Worm (Caenorhabditis elegans) whole organism, mixed stage, embryonic: Measurements from ENCODE around the gene nrf-5.
A peak's percentile ranks its signal among the peaks of the same experiment; 100 is the strongest.

ENCODE experiments used
- M03D4.4 ChIP-seq: sonication (generic microtip); optimal IDR thresholded peaks from 2 replicates; lab custom pipeline; 2017; ENCODE audit warnings: mild to moderate bottlenecking, missing genetic modification characterization, missing compliant biosample characterization
- bed-3 ChIP-seq: fragments of 200-800 bp; sonication (Bioruptor generic); optimal IDR thresholded peaks from 3 replicates; lab custom pipeline; 2018; ENCODE audit warnings: mild to moderate bottlenecking, missing genetic modification characterization, moderate library complexity, missing compliant biosample characterization
- blmp-1 ChIP-seq: fragments of 150-350 bp; optimal IDR thresholded peaks from 2 replicates; lab custom pipeline; 2014; ENCODE audit warnings: missing biosample characterization, missing genetic modification characterization
- ceh-39 ChIP-seq: fragments of 150-350 bp; optimal IDR thresholded peaks from 2 replicates; lab custom pipeline; 2014; ENCODE audit warnings: missing biosample characterization, missing genetic modification characterization
- ceh-43 ChIP-seq: fragments of 200-800 bp; sonication (Bioruptor generic); optimal IDR thresholded peaks from 2 replicates; lab custom pipeline; 2018; ENCODE audit warnings: mild to moderate bottlenecking, missing genetic modification characterization, moderate library complexity, missing compliant biosample characterization
- ces-1 ChIP-seq: fragments of 150-350 bp; optimal IDR thresholded peaks from 2 replicates; lab custom pipeline; 2014; ENCODE audit warnings: missing biosample characterization, missing genetic modification reagents, missing genetic modification characterization
- cnd-1 ChIP-seq: fragments of 200-800 bp; sonication (Bioruptor generic); optimal IDR thresholded peaks from 2 replicates; lab custom pipeline; 2018; ENCODE audit warnings: mild to moderate bottlenecking, missing genetic modification characterization, missing compliant biosample characterization
- drap-1 ChIP-seq: fragments of 200-800 bp; sonication (Bioruptor generic); optimal IDR thresholded peaks from 3 replicates; lab custom pipeline; 2018; ENCODE audit warnings: mild to moderate bottlenecking, missing genetic modification characterization, missing compliant biosample characterization
- elt-3 ChIP-seq: fragments of 150-350 bp; optimal IDR thresholded peaks from 2 replicates; lab custom pipeline; 2014; ENCODE audit warnings: missing biosample characterization, missing genetic modification characterization
- flh-1 ChIP-seq: fragments of 200-800 bp; sonication (Bioruptor generic); optimal IDR thresholded peaks from 2 replicates; lab custom pipeline; 2018; ENCODE audit warnings: mild to moderate bottlenecking, missing genetic modification characterization, moderate library complexity, missing compliant biosample characterization
- ham-2 ChIP-seq: fragments of 200-800 bp; sonication (Bioruptor generic); optimal IDR thresholded peaks from 2 replicates; lab custom pipeline; 2018; ENCODE audit warnings: mild to moderate bottlenecking, missing genetic modification characterization, missing compliant biosample characterization
- hlh-1 ChIP-seq: fragments of 150-350 bp; optimal IDR thresholded peaks from 2 replicates; lab custom pipeline; 2014; ENCODE audit warnings: missing biosample characterization, missing genetic modification reagents, missing genetic modification characterization
- lin-13 ChIP-seq: fragments of 150-350 bp; optimal IDR thresholded peaks from 2 replicates; lab custom pipeline; 2014; ENCODE audit warnings: missing biosample characterization, missing genetic modification characterization
- lin-32 ChIP-seq: fragments of 200-800 bp; sonication (Bioruptor generic); optimal IDR thresholded peaks from 2 replicates; lab custom pipeline; 2018; ENCODE audit warnings: mild to moderate bottlenecking, missing genetic modification characterization, missing compliant biosample characterization
- lsy-2 ChIP-seq: fragments of 150-350 bp; optimal IDR thresholded peaks from 2 replicates; lab custom pipeline; 2014; ENCODE audit warnings: missing biosample characterization, missing genetic modification characterization
- mep-1 ChIP-seq: fragments of 150-350 bp; optimal IDR thresholded peaks from 2 replicates; lab custom pipeline; 2017; ENCODE audit warnings: missing biosample characterization, missing genetic modification reagents, missing genetic modification characterization, inconsistent platforms
- mls-2 ChIP-seq: sonication (generic microtip); optimal IDR thresholded peaks from 2 replicates; lab custom pipeline; 2016; ENCODE audit warnings: mild to moderate bottlenecking, missing genetic modification characterization, moderate library complexity, missing compliant biosample characterization
- nhr-12 ChIP-seq: fragments of 150-350 bp; optimal IDR thresholded peaks from 2 replicates; lab custom pipeline; 2014; ENCODE audit warnings: missing biosample characterization, missing genetic modification characterization
- nhr-2 ChIP-seq: fragments of 150-350 bp; optimal IDR thresholded peaks from 2 replicates; lab custom pipeline; 2014; ENCODE audit warnings: missing biosample characterization, missing genetic modification characterization
- nhr-237 ChIP-seq: fragments of 150-350 bp; optimal IDR thresholded peaks from 2 replicates; lab custom pipeline; 2014; ENCODE audit warnings: missing biosample characterization, missing genetic modification characterization
- nhr-28 ChIP-seq: fragments of 150-350 bp; optimal IDR thresholded peaks from 2 replicates; lab custom pipeline; 2014; ENCODE audit warnings: missing biosample characterization, missing genetic modification characterization
- nhr-76 ChIP-seq: sonication (generic microtip); optimal IDR thresholded peaks from 2 replicates; lab custom pipeline; 2017; ENCODE audit warnings: missing biosample characterization, missing genetic modification characterization
- pha-4 ChIP-seq: fragments of 150-350 bp; optimal IDR thresholded peaks from 2 replicates; lab custom pipeline; 2018; ENCODE audit warnings: missing biosample characterization, missing genetic modification reagents, missing genetic modification characterization
- sem-2 ChIP-seq: fragments of 200-800 bp; sonication (Bioruptor generic); optimal IDR thresholded peaks from 2 replicates; lab custom pipeline; 2018; ENCODE audit warnings: mild to moderate bottlenecking, missing genetic modification characterization, missing compliant biosample characterization
- snpc-4 ChIP-seq: fragments of 150-350 bp; optimal IDR thresholded peaks from 2 replicates; lab custom pipeline; 2014; ENCODE audit warnings: missing biosample characterization, missing genetic modification characterization
- sptf-1 ChIP-seq: sonication (generic microtip); optimal IDR thresholded peaks from 2 replicates; lab custom pipeline; 2017; ENCODE audit warnings: mild to moderate bottlenecking, missing genetic modification characterization, moderate library complexity, missing compliant biosample characterization
- tbx-8 ChIP-seq: fragments of 200-800 bp; sonication (Bioruptor generic); optimal IDR thresholded peaks from 2 replicates; lab custom pipeline; 2018; ENCODE audit warnings: mild to moderate bottlenecking, missing genetic modification characterization, moderate library complexity, missing compliant biosample characterization
- unc-120 ChIP-seq: sonication (generic microtip); optimal IDR thresholded peaks from 2 replicates; lab custom pipeline; 2017; ENCODE audit warnings: missing genetic modification characterization, missing compliant biosample characterization; ENCODE audit not compliant: poor library complexity, severe bottlenecking
- unc-39 ChIP-seq: fragments of 150-350 bp; optimal IDR thresholded peaks from 2 replicates; lab custom pipeline; 2014; ENCODE audit warnings: missing biosample characterization, missing genetic modification characterization
- unc-62 ChIP-seq: fragments of 150-350 bp; optimal IDR thresholded peaks from 2 replicates; lab custom pipeline; 2014; ENCODE audit warnings: missing biosample characterization, missing genetic modification reagents, missing genetic modification characterization
- zip-8 ChIP-seq: fragments of 150-350 bp; optimal IDR thresholded peaks from 2 replicates; lab custom pipeline; 2014; ENCODE audit warnings: missing biosample characterization, missing genetic modification characterization
- ztf-11 ChIP-seq: fragments of 150-350 bp; optimal IDR thresholded peaks from 2 replicates; lab custom pipeline; 2014; ENCODE audit warnings: missing biosample characterization, missing genetic modification characterization

nrf-5 gene

ce11 chrV:13812330-13812729, 15.7 kb upstream of the nrf-5 start:
- TF ChIP-seq ces-1, result peak; percentile 89
- TF ChIP-seq nhr-12 (tag; lab: Kevin White, UChicago), result no peak

ce11 chrV:13812931-13813330, 15.1 kb upstream of the nrf-5 start, which contains the start of gene ceh-24:
ceh-24 (plus strand) TSS chrV:13813231.
- TF ChIP-seq bed-3 (GFP tag; lab: Kevin White, UChicago), result no peak
- no peak for TF ChIP-seq lsy-2
- TF ChIP-seq zip-8, result no peak
- TF ChIP-seq unc-62, result no peak
- no peak for TF ChIP-seq cnd-1 (tag; lab: Kevin White, UChicago)
- no peak for TF ChIP-seq sem-2
- no peak for TF ChIP-seq lin-13 (tag; lab: Kevin White, UChicago)
- no peak for TF ChIP-seq nhr-28 (tag; lab: Kevin White, UChicago)
- no peak for TF ChIP-seq unc-120 (tag; lab: Kevin White, UChicago)
- TF ChIP-seq nhr-12 (tag; lab: Kevin White, UChicago), result no peak
- no peak for TF ChIP-seq elt-3 (tag; lab: Kevin White, UChicago)
- no peak for TF ChIP-seq ceh-43 (GFP tag; lab: Kevin White, UChicago)
- no peak for TF ChIP-seq unc-39 (tag; lab: Kevin White, UChicago)
- TF ChIP-seq nhr-76 (tag; lab: Kevin White, UChicago), result no peak
- no peak for TF ChIP-seq blmp-1

- no peak for TF ChIP-seq bed-3 (GFP tag; lab: Kevin White, UChicago)
- TF ChIP-seq zip-8, result no peak
- TF ChIP-seq unc-62, result no peak
- no peak for TF ChIP-seq blmp-1
- no peak for TF ChIP-seq mls-2 (tag; lab: Kevin White, UChicago)
- no peak for TF ChIP-seq lsy-2
- no peak for TF ChIP-seq ceh-39 (tag; lab: Kevin White, UChicago)
- TF ChIP-seq pha-4 (tag; lab: Kevin White, UChicago), result no peak
- no peak for TF ChIP-seq nhr-237 (tag; lab: Kevin White, UChicago)
- TF ChIP-seq ztf-11 (tag; lab: Kevin White, UChicago), result no peak
- TF ChIP-seq snpc-4 (tag; lab: Kevin White, UChicago), result no peak
- TF ChIP-seq ham-2, result no peak
- TF ChIP-seq flh-1 (GFP tag; lab: Kevin White, UChicago), result no peak
- no peak for TF ChIP-seq sptf-1 (tag; lab: Kevin White, UChicago)
- TF ChIP-seq ces-1, result no peak
- TF ChIP-seq lin-13 (tag; lab: Kevin White, UChicago), result no peak
- no peak for TF ChIP-seq nhr-2 (tag; lab: Kevin White, UChicago)
- TF ChIP-seq cnd-1 (tag; lab: Kevin White, UChicago), result no peak
Measured at ce11 chrV:13816877-13817276, 11.2 kb upstream of the nrf-5 start, which contains the start of gene F55B12.2. F55B12.2 (minus strand) TSS chrV:13816977.

ce11 chrV:13818824-13819408, 9.2 kb upstream of the nrf-5 start, which contains the start of gene sel-10:
sel-10 (plus strand) TSS chrV:13819361.
- TF ChIP-seq nhr-237 (tag; lab: Kevin White, UChicago) (no peak), ceh-39 (tag; lab: Kevin White, UChicago) (no peak), mep-1 (tag; lab: Kevin White, UChicago) (peak; percentile 63), M03D4.4 (tag; lab: Kevin White, UChicago) (no peak), ceh-43 (GFP tag; lab: Kevin White, UChicago) (no peak), drap-1 (GFP tag; lab: Kevin White, UChicago) (peak; percentile 23), lsy-2 (peak; percentile 67), lin-13 (tag; lab: Kevin White, UChicago) (peak; percentile 61), cnd-1 (tag; lab: Kevin White, UChicago) (no peak), hlh-1 (tag; lab: Kevin White, UChicago) (peak; percentile 51), pha-4 (tag; lab: Kevin White, UChicago) (peak; percentile 60), lin-32 (peak; percentile 55)
- TF ChIP-seq, all 35 proteins: peak for 7

ce11 chrV:13822752-13823151, 5.3 kb upstream of the nrf-5 start, which contains the start of gene hpo-31:
hpo-31 (plus strand) TSS chrV:13823052.
- no peak for TF ChIP-seq blmp-1
- no peak for TF ChIP-seq lin-13 (tag; lab: Kevin White, UChicago)
- no peak for TF ChIP-seq ham-2
- TF ChIP-seq pha-4 (tag; lab: Kevin White, UChicago), result no peak
- TF ChIP-seq lsy-2, result no peak
- no peak for TF ChIP-seq flh-1 (GFP tag; lab: Kevin White, UChicago)
- no peak for TF ChIP-seq tbx-8 (GFP tag; lab: Kevin White, UChicago)
- no peak for TF ChIP-seq ces-1
- TF ChIP-seq ceh-39 (tag; lab: Kevin White, UChicago), result no peak
- no peak for TF ChIP-seq nhr-237 (tag; lab: Kevin White, UChicago)
- no peak for TF ChIP-seq nhr-12 (tag; lab: Kevin White, UChicago)
- no peak for TF ChIP-seq mep-1 (tag; lab: Kevin White, UChicago)
- no peak for TF ChIP-seq mls-2 (tag; lab: Kevin White, UChicago)
